Worm (Caenorhabditis elegans): ENCODE results near the gene F57A10.2.
"Not testable (repeated sequence)": the region's sequence is repeated elsewhere in the genome, so short reads cannot be mapped to it uniquely, and the experiment has no call there.

F57A10.2 gene

ce11 chrV:15798108-15798507 lies 31.7 kb downstream of the F57A10.2 start, which contains the start of gene T26E4.10:
T26E4.10 (minus strand) TSS chrV:15798208.
- TF ChIP-seq mdl-1 (tag; optimal IDR thresholded peaks at IDR 0.05) = no peak
- no peak for TF ChIP-seq skn-1 (tag; optimal IDR thresholded peaks at IDR 0.05)
- TF ChIP-seq sem-4 (tag; optimal IDR thresholded peaks at IDR 0.05) = no peak
- TF ChIP-seq nhr-25 (tag; optimal IDR thresholded peaks at IDR 0.05) = no peak

ce11 chrV:15802623-15803022 lies 36.2 kb downstream of the F57A10.2 start, which contains the start of gene T26E4.9:
T26E4.9 (minus strand) TSS chrV:15802723.
- not testable (repeated sequence) for TF ChIP-seq Y55F3AM.14 (GFP tag; optimal IDR thresholded peaks at IDR 0.05); sem-4 (tag; optimal IDR thresholded peaks at IDR 0.05); nhr-11 (tag; optimal IDR thresholded peaks at IDR 0.05)

- TF ChIP-seq F13H6.1 (tag; optimal IDR thresholded peaks at IDR 0.05); nhr-23 (tag; optimal IDR thresholded peaks at IDR 0.05); Y55F3AM.14 (GFP tag; optimal IDR thresholded peaks at IDR 0.05): not testable (repeated sequence)
Observed at ce11 chrV:15803079-15803478, 36.7 kb downstream of the F57A10.2 start, which contains the start of gene srd-27. srd-27 (plus strand) TSS chrV:15803379.

- not testable (repeated sequence) for TF ChIP-seq lin-13 (GFP tag; optimal IDR thresholded peaks at IDR 0.05); C34F6.9 (tag; optimal IDR thresholded peaks at IDR 0.05); blmp-1 (tag; optimal IDR thresholded peaks at IDR 0.05; ENCODE audit: insufficient read depth)
Observed at ce11 chrV:15803748-15804147, 37.4 kb downstream of the F57A10.2 start, which contains the start of gene T26E4.18. T26E4.18 (minus strand) TSS chrV:15803848.

ce11 chrV:15807420-15807819 lies 41.0 kb downstream of the F57A10.2 start, which contains the start of gene srsx-38:
srsx-38 (minus strand) TSS chrV:15807520.
- TF ChIP-seq skn-1, nhr-10, nhr-12 (tag; optimal IDR thresholded peaks at IDR 0.05): not testable (repeated sequence)

- TF ChIP-seq ama-1 (optimal IDR thresholded peaks at IDR 0.05) = no peak
- no peak for TF ChIP-seq mdl-1 (tag; optimal IDR thresholded peaks at IDR 0.05)
- no peak for TF ChIP-seq egl-27 (tag; optimal IDR thresholded peaks at IDR 0.05)
Observed at ce11 chrV:15809543-15809942, 43.2 kb downstream of the F57A10.2 start, which contains the start of gene srsx-36. srsx-36 (minus strand) TSS chrV:15809643.

ce11 chrV:15810446-15810845 lies 44.1 kb downstream of the F57A10.2 start, which contains the start of gene F54B8.1:
F54B8.1 (plus strand) TSS chrV:15810746.
- TF ChIP-seq mbf-1 (tag; optimal IDR thresholded peaks at IDR 0.05) (no peak), Y55F3AM.14 (GFP tag; optimal IDR thresholded peaks at IDR 0.05) (no peak), unc-39 (tag; optimal IDR thresholded peaks at IDR 0.05) (no peak), crh-2 (tag; optimal IDR thresholded peaks at IDR 0.05) (no peak), ztf-4 (tag; optimal IDR thresholded peaks at IDR 0.05) (no peak), nhr-21 (tag; optimal IDR thresholded peaks at IDR 0.05) (no peak), nhr-129 (tag; optimal IDR thresholded peaks at IDR 0.05) (no peak), unc-55 (GFP tag; optimal IDR thresholded peaks at IDR 0.05) (no peak), ama-1 (optimal IDR thresholded peaks at IDR 0.05) (no peak)

ce11 chrV:15811982-15812381 lies 45.6 kb downstream of the F57A10.2 start, which contains the start of gene nhr-282:
nhr-282 (plus strand) TSS chrV:15812282.
- not testable (repeated sequence) for TF ChIP-seq lin-11 (tag; optimal IDR thresholded peaks at IDR 0.05); Y55F3AM.14 (GFP tag; optimal IDR thresholded peaks at IDR 0.05); nhr-77 (tag; optimal IDR thresholded peaks at IDR 0.05)

ce11 chrV:15815962-15816432 lies 49.6 kb downstream of the F57A10.2 start, which contains the start of the genes fbxa-69 and F54B8.4:
fbxa-69 (minus strand) TSS chrV:15815971.
F54B8.4 (plus strand) TSS chrV:15816382.
- TF ChIP-seq blmp-1 (tag; optimal IDR thresholded peaks at IDR 0.05; ENCODE audit: insufficient read depth) (peak; percentile 40), lin-13 (GFP tag; optimal IDR thresholded peaks at IDR 0.05) (no peak), ceh-16 (tag; optimal IDR thresholded peaks at IDR 0.05) (no peak), unc-39 (tag; optimal IDR thresholded peaks at IDR 0.05) (no peak), lsy-2 (tag; optimal IDR thresholded peaks at IDR 0.05) (no peak), fos-1 (tag; optimal IDR thresholded peaks at IDR 0.05) (no peak), nhr-237 (tag; optimal IDR thresholded peaks at IDR 0.05) (no peak), unc-55 (GFP tag; optimal IDR thresholded peaks at IDR 0.05) (no peak), Y55F3AM.14 (GFP tag; optimal IDR thresholded peaks at IDR 0.05) (no peak), sma-9 (GFP tag; optimal IDR thresholded peaks at IDR 0.05) (peak; percentile 22), sma-9 (tag; optimal IDR thresholded peaks at IDR 0.05) (no peak), sem-4 (tag; optimal IDR thresholded peaks at IDR 0.05) (no peak), aly-2 (tag; optimal IDR thresholded peaks at IDR 0.05) (no peak), C34F6.9 (tag; optimal IDR thresholded peaks at IDR 0.05) (no peak), ztf-11 (tag; optimal IDR thresholded peaks at IDR 0.05) (no peak), mbf-1 (tag; optimal IDR thresholded peaks at IDR 0.05) (no peak), nhr-21 (tag; optimal IDR thresholded peaks at IDR 0.05) (no peak), snpc-4 (tag; optimal IDR thresholded peaks at IDR 0.05) (no peak), nhr-11 (tag; optimal IDR thresholded peaks at IDR 0.05) (no peak), nhr-129 (tag; optimal IDR thresholded peaks at IDR 0.05) (peak; percentile 48)
